Worm (Caenorhabditis elegans) whole organism, L4/young adult: ENCODE measurements around the gene viro-2.

Source experiments
- W03F9.2 ChIP-seq: fragments of 150-350 bp; optimal IDR thresholded peaks from 2 replicates; lab custom pipeline; 2014; ENCODE audit warnings: missing biosample characterization, missing genetic modification characterization
- him-1 ChIP-seq: sonication (generic microtip); optimal IDR thresholded peaks from 2 replicates; lab custom pipeline; 2016; ENCODE audit warnings: missing genotype, missing genetic modification reagents, missing genetic modification characterization, missing compliant biosample characterization

DNA sequence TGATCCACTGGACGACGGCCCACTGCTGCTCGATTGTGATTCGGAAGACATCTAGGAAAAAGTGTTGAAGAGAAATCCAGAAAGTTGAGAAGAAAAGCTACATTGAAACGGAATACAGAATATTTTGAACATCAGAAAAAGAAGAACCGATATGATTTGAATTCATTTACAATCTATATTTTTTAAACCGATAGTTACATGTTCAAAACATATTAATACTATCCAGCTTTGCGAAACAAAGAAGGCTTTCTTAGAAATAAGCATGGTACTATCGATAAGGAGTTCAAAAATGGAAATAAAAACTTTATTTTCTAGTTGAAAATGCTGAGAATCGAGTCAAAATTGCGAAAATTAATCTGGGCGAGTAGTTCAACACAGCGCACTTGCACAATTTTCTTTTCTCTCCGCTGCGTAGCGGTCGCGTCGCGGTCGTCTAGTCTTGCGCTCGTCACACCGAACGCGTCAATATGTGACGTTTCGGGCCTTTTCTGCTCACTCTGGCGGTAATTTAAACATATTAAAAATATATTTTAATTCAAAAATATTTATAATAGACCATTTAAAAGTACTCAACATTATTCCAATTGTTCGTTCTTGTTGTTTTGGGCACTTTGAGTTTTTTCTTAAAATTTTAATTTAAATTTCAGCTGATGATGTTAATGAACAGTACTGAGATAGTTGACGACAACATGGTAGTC, 33.5 kb downstream of the viro-2 start, which contains the start of the genes syf-2 and K04G7.1:
- TF ChIP-seq him-1 (tag; lab: Kevin White, UChicago), result peak; percentile 75
- peak; percentile 95 for TF ChIP-seq W03F9.2
